Worm (Caenorhabditis elegans) whole organism, L1 larva: ENCODE data around the gene abcf-1.

Source experiments
- C34B4.2 ChIP-seq: sonication (generic microtip); optimal IDR thresholded peaks from 2 replicates; lab custom pipeline; 2017; ENCODE audit warnings: mild to moderate bottlenecking, missing genetic modification characterization, missing compliant biosample characterization
- Y116A8C.19 ChIP-seq: sonication (generic microtip); optimal IDR thresholded peaks from 2 replicates; lab custom pipeline; 2016; ENCODE audit warnings: missing compliant biosample characterization, missing genetic modification characterization, borderline replicate concordance
- blmp-1 ChIP-seq: fragments of 150-350 bp; optimal IDR thresholded peaks from 2 replicates; lab custom pipeline; 2014; ENCODE audit warnings: missing biosample characterization, missing genetic modification characterization
- ceh-63 ChIP-seq: fragments of 200-800 bp; sonication (Bioruptor generic); optimal IDR thresholded peaks from 2 replicates; lab custom pipeline; 2018; ENCODE audit warnings: mild to moderate bottlenecking, missing genetic modification characterization, missing compliant biosample characterization
- ceh-8 ChIP-seq: fragments of 200-800 bp; sonication (Bioruptor generic); optimal IDR thresholded peaks from 2 replicates; lab custom pipeline; 2018; ENCODE audit warnings: mild to moderate bottlenecking, missing genetic modification characterization, moderate library complexity, missing compliant biosample characterization
- ceh-82 ChIP-seq, 3 experiments: fragments of 150-350 bp in 1 of 3; sonication (generic microtip) in 2 of 3; optimal IDR thresholded peaks; 2 replicates each; lab custom pipeline; 2014 to 2017; ENCODE audit warnings: missing biosample characterization in 3 of 3, missing genetic modification characterization in 3 of 3
- ceh-88 ChIP-seq: fragments of 200-800 bp; sonication (Bioruptor generic); IDR thresholded peaks from 2 replicates; pipeline ENCODE4 v1.3.6; 2022; ENCODE audit warnings: missing genetic modification characterization, missing compliant biosample characterization
- ceh-90 ChIP-seq: sonication (generic microtip); optimal IDR thresholded peaks from 2 replicates; lab custom pipeline; 2016; ENCODE audit warnings: missing genetic modification characterization, missing compliant biosample characterization
- dpl-1 ChIP-seq, 3 experiments: fragments of 150-350 bp in 2 of 3; sonication (generic microtip) in 1 of 3; optimal IDR thresholded peaks; 2 replicates each; lab custom pipeline; 2014 to 2017; ENCODE audit warnings: missing biosample characterization in 3 of 3, missing genetic modification characterization in 3 of 3, missing genetic modification reagents in 3 of 3
- dsc-1 ChIP-seq: sonication (generic microtip); optimal IDR thresholded peaks from 2 replicates; lab custom pipeline; 2016; ENCODE audit warnings: mild to moderate bottlenecking, missing genetic modification characterization, missing compliant biosample characterization
- egl-27 ChIP-seq, 2 experiments: fragments of 150-350 bp in 1 of 2; sonication (generic microtip); optimal IDR thresholded peaks; 3 replicates each; lab custom pipeline; 2017 to 2018; ENCODE audit warnings: missing biosample characterization in 2 of 2, missing genetic modification characterization in 2 of 2, missing genetic modification reagents in 2 of 2
- elt-2 ChIP-seq: sonication (generic microtip); optimal IDR thresholded peaks from 2 replicates; lab custom pipeline; 2016; ENCODE audit warnings: missing genetic modification characterization, mild to moderate bottlenecking, inconsistent platforms, missing compliant biosample characterization, missing genetic modification reagents
- ets-5 ChIP-seq: fragments of 200-800 bp; sonication (Bioruptor generic); IDR thresholded peaks from 2 replicates; pipeline ENCODE4 v1.3.6; 2022; ENCODE audit warnings: missing genetic modification characterization, missing compliant biosample characterization
- fkh-10 ChIP-seq: sonication (generic microtip); optimal IDR thresholded peaks from 2 replicates; lab custom pipeline; 2017; ENCODE audit warnings: missing biosample characterization, missing genetic modification reagents, missing genetic modification characterization
- fkh-8 ChIP-seq: sonication (generic microtip); optimal IDR thresholded peaks from 2 replicates; lab custom pipeline; 2016; ENCODE audit warnings: mild to moderate bottlenecking, missing genetic modification characterization, missing compliant biosample characterization
- fos-1 ChIP-seq: fragments of 150-350 bp; optimal IDR thresholded peaks from 2 replicates; lab custom pipeline; 2014; ENCODE audit warnings: missing biosample characterization, missing genetic modification characterization
- hlh-17 ChIP-seq: fragments of 200-800 bp; sonication (Bioruptor generic); optimal IDR thresholded peaks from 2 replicates; lab custom pipeline; 2018; ENCODE audit warnings: missing genetic modification characterization, mild to moderate bottlenecking, missing compliant biosample characterization, moderate library complexity, borderline replicate concordance
- hlh-4 ChIP-seq: sonication (generic microtip); optimal IDR thresholded peaks from 2 replicates; lab custom pipeline; 2016; ENCODE audit warnings: mild to moderate bottlenecking, missing genetic modification characterization, missing compliant biosample characterization
- hpl-2 ChIP-seq: fragments of 150-350 bp; optimal IDR thresholded peaks from 2 replicates; lab custom pipeline; 2014; ENCODE audit warnings: missing biosample characterization, missing genetic modification reagents, missing genetic modification characterization
- irx-1 ChIP-seq: sonication (generic microtip); optimal IDR thresholded peaks from 2 replicates; lab custom pipeline; 2016; ENCODE audit warnings: missing genetic modification characterization, missing compliant biosample characterization
- isw-1 ChIP-seq: fragments of 200-800 bp; sonication (Bioruptor generic); IDR thresholded peaks from 2 replicates; pipeline ENCODE4 v1.3.6; 2022; ENCODE audit warnings: missing genetic modification characterization, missing compliant biosample characterization
- jun-1 ChIP-seq: fragments of 150-350 bp; optimal IDR thresholded peaks from 2 replicates; lab custom pipeline; 2014; ENCODE audit warnings: missing biosample characterization, missing genetic modification reagents, missing genetic modification characterization
- lin-13 ChIP-seq: fragments of 150-350 bp; optimal IDR thresholded peaks from 2 replicates; lab custom pipeline; 2014; ENCODE audit warnings: missing biosample characterization, missing genetic modification reagents, missing genetic modification characterization
- lin-15B ChIP-seq: fragments of 150-350 bp; sonication (generic microtip); optimal IDR thresholded peaks from 3 replicates; lab custom pipeline; 2014; ENCODE audit warnings: missing biosample characterization, missing genetic modification characterization
- lin-39 ChIP-seq: fragments of 150-350 bp; optimal IDR thresholded peaks from 2 replicates; lab custom pipeline; 2014; ENCODE audit warnings: missing biosample characterization, missing genetic modification reagents, missing genetic modification characterization
- lir-3 ChIP-seq: sonication (generic microtip); optimal IDR thresholded peaks from 2 replicates; lab custom pipeline; 2016; ENCODE audit warnings: mild to moderate bottlenecking, missing genetic modification characterization, moderate library complexity, missing compliant biosample characterization; ENCODE audit not compliant: poor library complexity
- mab-9 ChIP-seq: fragments of 200-800 bp; sonication (Bioruptor generic); IDR thresholded peaks from 2 replicates; pipeline ENCODE4 v1.3.6; 2022; ENCODE audit warnings: missing genetic modification reagents, missing genetic modification characterization, missing compliant biosample characterization
- mef-2 ChIP-seq: fragments of 150-350 bp; optimal IDR thresholded peaks from 2 replicates; lab custom pipeline; 2014; ENCODE audit warnings: missing biosample characterization, missing genetic modification characterization
- mep-1 ChIP-seq: fragments of 150-350 bp; optimal IDR thresholded peaks from 2 replicates; lab custom pipeline; 2014; ENCODE audit warnings: missing biosample characterization, missing genetic modification characterization
- nhr-11 ChIP-seq: fragments of 150-350 bp; optimal IDR thresholded peaks from 2 replicates; lab custom pipeline; 2014; ENCODE audit warnings: missing biosample characterization, missing genetic modification characterization
- nhr-237 ChIP-seq: fragments of 150-350 bp; optimal IDR thresholded peaks from 2 replicates; lab custom pipeline; 2014; ENCODE audit warnings: missing biosample characterization, missing genetic modification characterization
- nhr-28 ChIP-seq: fragments of 150-350 bp; optimal IDR thresholded peaks from 2 replicates; lab custom pipeline; 2014; ENCODE audit warnings: missing biosample characterization, missing genetic modification characterization
- nhr-76 ChIP-seq: sonication (generic microtip); optimal IDR thresholded peaks from 2 replicates; lab custom pipeline; 2017; ENCODE audit warnings: missing biosample characterization, missing genetic modification characterization
- nhr-77 ChIP-seq: fragments of 150-350 bp; optimal IDR thresholded peaks from 2 replicates; lab custom pipeline; 2014; ENCODE audit warnings: missing biosample characterization, missing genetic modification characterization
- nhr-84 ChIP-seq: sonication (generic microtip); optimal IDR thresholded peaks from 2 replicates; lab custom pipeline; 2017; ENCODE audit warnings: missing biosample characterization, missing genetic modification characterization
- nhr-85 ChIP-seq: sonication (generic microtip); peaks from one replicate; lab custom pipeline; 2016; ENCODE audit warnings: missing genetic modification characterization, inconsistent platforms, missing compliant biosample characterization
- pqm-1 ChIP-seq: sonication (generic microtip); optimal IDR thresholded peaks from 3 replicates; lab custom pipeline; 2017; ENCODE audit warnings: missing biosample characterization, missing genetic modification characterization
- rnt-1 ChIP-seq: sonication (generic microtip); optimal IDR thresholded peaks from 2 replicates; lab custom pipeline; 2016; ENCODE audit warnings: mild to moderate bottlenecking, missing genetic modification characterization, moderate library complexity, missing compliant biosample characterization
- skn-1 ChIP-seq: fragments of 150-350 bp; optimal IDR thresholded peaks from 2 replicates; lab custom pipeline; 2014; ENCODE audit warnings: missing biosample characterization, missing genetic modification characterization
- snpc-4 ChIP-seq: fragments of 150-350 bp; optimal IDR thresholded peaks from 2 replicates; lab custom pipeline; 2014; ENCODE audit warnings: missing biosample characterization, missing genetic modification characterization
- snu-23 ChIP-seq: sonication (generic microtip); optimal IDR thresholded peaks from 2 replicates; lab custom pipeline; 2016; ENCODE audit warnings: missing genetic modification characterization, missing compliant biosample characterization
- sup-37 ChIP-seq: fragments of 200-800 bp; sonication (Bioruptor generic); optimal IDR thresholded peaks from 2 replicates; lab custom pipeline; 2018; ENCODE audit warnings: mild to moderate bottlenecking, missing genetic modification characterization, missing compliant biosample characterization
- swsn-7 ChIP-seq: sonication (generic microtip); optimal IDR thresholded peaks from 2 replicates; lab custom pipeline; 2016; ENCODE audit warnings: missing genetic modification characterization, missing compliant biosample characterization
- unc-30 ChIP-seq: sonication (generic microtip); optimal IDR thresholded peaks from 2 replicates; lab custom pipeline; 2017; ENCODE audit warnings: missing biosample characterization, missing genetic modification characterization
- unc-62 ChIP-seq: fragments of 150-350 bp; optimal IDR thresholded peaks from 2 replicates; lab custom pipeline; 2014; ENCODE audit warnings: missing biosample characterization, missing genetic modification reagents, missing genetic modification characterization
- unc-86 ChIP-seq: sonication (generic microtip); optimal IDR thresholded peaks from 2 replicates; lab custom pipeline; 2016; ENCODE audit warnings: missing genetic modification characterization, missing compliant biosample characterization
- xbp-1 ChIP-seq: sonication (generic microtip); optimal IDR thresholded peaks from 2 replicates; lab custom pipeline; 2016; ENCODE audit warnings: missing genetic modification characterization, missing compliant biosample characterization
- zag-1 ChIP-seq: fragments of 150-350 bp; optimal IDR thresholded peaks from 2 replicates; lab custom pipeline; 2014; ENCODE audit warnings: missing biosample characterization, missing genetic modification characterization
- zip-4 ChIP-seq: fragments of 200-800 bp; sonication (Bioruptor generic); optimal IDR thresholded peaks from 2 replicates; lab custom pipeline; 2018; ENCODE audit warnings: mild to moderate bottlenecking, missing genetic modification characterization, moderate library complexity, missing compliant biosample characterization
- ztf-4 ChIP-seq: fragments of 150-350 bp; optimal IDR thresholded peaks from 2 replicates; lab custom pipeline; 2014; ENCODE audit warnings: missing biosample characterization, missing genetic modification characterization

Gene abcf-1

ce11 chrV:12728062-12728665, 35.0 kb downstream of the abcf-1 start, which contains the start of the genes rpl-28 and mrpl-49 (continued):
- TF ChIP-seq lin-13, result peak; percentile 81
- peak; percentile 80 to 87 (median 83) for TF ChIP-seq dpl-1 (GFP tag; optimal IDR thresholded peaks at IDR 0.05; lab: Kevin White, UChicago)
- TF ChIP-seq blmp-1 (tag; lab: Kevin White, UChicago), result peak; percentile 83
- no peak for TF ChIP-seq Y116A8C.19 (tag; lab: Kevin White, UChicago)
- TF ChIP-seq irx-1 (tag; lab: Kevin White, UChicago), result peak; percentile 76
- TF ChIP-seq lin-15B (tag; lab: Kevin White, UChicago), result peak; percentile 98
- peak; percentile 92 to 93 (median 93) for TF ChIP-seq ceh-82 (tag; optimal IDR thresholded peaks at IDR 0.05; lab: Kevin White, UChicago)
- TF ChIP-seq hpl-2, result peak; percentile 23
- no peak for TF ChIP-seq pqm-1 (tag; lab: Kevin White, UChicago)
- peak; percentile 61 for TF ChIP-seq ceh-88 (GFP tag; lab: Robert Waterston, UW)
- TF ChIP-seq zip-4 (GFP tag; lab: Kevin White, UChicago), result peak; percentile 1
- TF ChIP-seq elt-2 (tag; lab: Kevin White, UChicago), result peak; percentile 33
- peak; percentile 84 for TF ChIP-seq fos-1 (tag; lab: Kevin White, UChicago)
- TF ChIP-seq xbp-1 (tag; lab: Kevin White, UChicago), result peak; percentile 89
- TF ChIP-seq nhr-11 (tag; lab: Kevin White, UChicago), result no peak
- TF ChIP-seq mef-2 (tag; lab: Kevin White, UChicago), result peak; percentile 29
- TF ChIP-seq fkh-10, result peak; percentile 42
- peak; percentile 71 for TF ChIP-seq dsc-1 (tag; lab: Kevin White, UChicago)
- no peak for TF ChIP-seq unc-62 (GFP tag; lab: Kevin White, UChicago)
- no peak for TF ChIP-seq C34B4.2
- peak; percentile 84 for TF ChIP-seq rnt-1 (tag; lab: Kevin White, UChicago)
- peak; percentile 71 for TF ChIP-seq lir-3 (tag; lab: Kevin White, UChicago)
- TF ChIP-seq snu-23, result peak; percentile 93
- TF ChIP-seq swsn-7 (tag; lab: Kevin White, UChicago), result peak; percentile 82
- peak; percentile 93 for TF ChIP-seq skn-1 (tag; lab: Kevin White, UChicago)
- peak; percentile 61 for TF ChIP-seq ceh-90 (tag; lab: Kevin White, UChicago)
- TF ChIP-seq zag-1 (tag; lab: Kevin White, UChicago), result peak; percentile 48
- TF ChIP-seq nhr-77 (tag; lab: Kevin White, UChicago), result peak; percentile 82
- TF ChIP-seq nhr-28, result no peak
- peak; percentile 72 for TF ChIP-seq unc-86 (tag; lab: Kevin White, UChicago)
- TF ChIP-seq isw-1, result peak; percentile 87
- TF ChIP-seq unc-30 (tag; lab: Kevin White, UChicago), result no peak
- no peak for TF ChIP-seq egl-27 (tag; optimal IDR thresholded peaks at IDR 0.05; lab: Kevin White, UChicago)
- peak; percentile 97 for TF ChIP-seq mep-1 (tag; lab: Kevin White, UChicago)
- peak; percentile 89 for TF ChIP-seq snpc-4
- TF ChIP-seq lin-39 (tag; lab: Kevin White, UChicago), result peak; percentile 78
- no peak for TF ChIP-seq nhr-76 (tag; lab: Kevin White, UChicago)
- 0 out of 2 replicates have a peak, but pooled peaks have one; percentile 8 for TF ChIP-seq mab-9
- peak; percentile 25 for TF ChIP-seq ztf-4
- TF ChIP-seq hlh-17 (GFP tag; lab: Kevin White, UChicago), result no peak
- no peak for TF ChIP-seq hlh-4 (tag; lab: Kevin White, UChicago)
- TF ChIP-seq nhr-85 (tag; lab: Kevin White, UChicago), result peak; percentile 93
- TF ChIP-seq nhr-84, result no peak
- TF ChIP-seq sup-37, result no peak
- TF ChIP-seq ets-5 (GFP tag; lab: Robert Waterston, UW), result no peak
- TF ChIP-seq nhr-237 (tag; lab: Kevin White, UChicago), result peak; percentile 65
- TF ChIP-seq ceh-8 (GFP tag; lab: Kevin White, UChicago), result peak; percentile 56
- TF ChIP-seq jun-1 (tag; lab: Kevin White, UChicago), result peak; percentile 71
- peak; percentile 94 for TF ChIP-seq fkh-8 (tag; lab: Kevin White, UChicago)
- no peak for TF ChIP-seq ceh-63 (GFP tag; lab: Kevin White, UChicago)
